Fruit fly (Drosophila melanogaster) whole organism, embryonic: ENCODE data around the gene Ask1.

Source experiments
- Atf6 ChIP-seq: fragments of 200-800 bp; sonication (Bioruptor generic); IDR thresholded peaks from 2 replicates; pipeline ENCODE4 v1.3.6; 2022; ENCODE audit warnings: missing biosample characterization, missing genetic modification characterization
- Bteb2 ChIP-seq: fragments of 200-800 bp; sonication (Bioruptor generic); optimal IDR thresholded peaks from 2 replicates; lab custom pipeline; 2016; ENCODE audit warnings: missing biosample characterization, missing genetic modification characterization
- CG10267 ChIP-seq: fragments of 200-800 bp; sonication (Bioruptor generic); optimal IDR thresholded peaks from 2 replicates; lab custom pipeline; 2018; ENCODE audit warnings: missing biosample characterization, mild to moderate bottlenecking, missing genetic modification characterization, moderate library complexity
- CG10321 ChIP-seq: fragments of 200-800 bp; sonication (Bioruptor generic); IDR thresholded peaks from 2 replicates; pipeline ENCODE4 v1.3.6; 2022; ENCODE audit warnings: missing biosample characterization, missing genetic modification characterization
- CG10462 ChIP-seq: fragments of 200-800 bp; sonication (Bioruptor generic); optimal IDR thresholded peaks from 2 replicates; lab custom pipeline; 2016; ENCODE audit warnings: missing biosample characterization, missing genetic modification characterization
- CG11504 ChIP-seq: fragments of 200-800 bp; sonication (Bioruptor generic); optimal IDR thresholded peaks from 3 replicates; lab custom pipeline; 2019; ENCODE audit warnings: missing biosample characterization, mild to moderate bottlenecking, missing genetic modification characterization, moderate library complexity
- CG1233 ChIP-seq: fragments of 200-800 bp; sonication (Bioruptor generic); optimal IDR thresholded peaks from 4 replicates; lab custom pipeline; 2018; ENCODE audit warnings: missing biosample characterization, mild to moderate bottlenecking, missing genetic modification characterization
- CG12391 ChIP-seq: fragments of 200-800 bp; sonication (Bioruptor generic); optimal IDR thresholded peaks from 3 replicates; lab custom pipeline; 2018; ENCODE audit warnings: missing biosample characterization, mild to moderate bottlenecking, missing genetic modification characterization, moderate library complexity
- CG13123 ChIP-seq: fragments of 200-800 bp; sonication (Bioruptor generic); optimal IDR thresholded peaks from 2 replicates; lab custom pipeline; 2016; ENCODE audit warnings: missing biosample characterization, missing genetic modification characterization
- CG13424 ChIP-seq: fragments of 200-800 bp; sonication (Bioruptor generic); optimal IDR thresholded peaks from 2 replicates; lab custom pipeline; 2019; ENCODE audit warnings: missing biosample characterization, mild to moderate bottlenecking, missing genetic modification characterization, moderate library complexity
- CG13775 ChIP-seq: fragments of 200-800 bp; sonication (Bioruptor generic); optimal IDR thresholded peaks from 3 replicates; lab custom pipeline; 2017; ENCODE audit warnings: missing biosample characterization, mild to moderate bottlenecking, missing genetic modification characterization
- CG15601 ChIP-seq: fragments of 200-800 bp; sonication (Bioruptor generic); optimal IDR thresholded peaks from 3 replicates; lab custom pipeline; 2019; ENCODE audit warnings: missing biosample characterization, mild to moderate bottlenecking, missing genetic modification characterization, moderate library complexity
- CG1603 ChIP-seq: fragments of 200-800 bp; sonication (Bioruptor generic); optimal IDR thresholded peaks from 2 replicates; lab custom pipeline; 2019; ENCODE audit warnings: missing biosample characterization, mild to moderate bottlenecking, missing genetic modification characterization, moderate library complexity
- CG17361 ChIP-seq: fragments of 200-800 bp; sonication (Bioruptor generic); IDR thresholded peaks from 3 replicates; pipeline ENCODE4 v1.3.6; 2022; ENCODE audit warnings: missing biosample characterization, missing genetic modification characterization
- CG18262 ChIP-seq: fragments of 200-800 bp; optimal IDR thresholded peaks from 3 replicates; lab custom pipeline; 2019; ENCODE audit warnings: missing biosample characterization, mild to moderate bottlenecking, missing genetic modification characterization, moderate library complexity
- CG2712 ChIP-seq: fragments of 200-800 bp; optimal IDR thresholded peaks from 3 replicates; lab custom pipeline; 2019; ENCODE audit warnings: missing biosample characterization, mild to moderate bottlenecking, missing genetic modification characterization, moderate library complexity
- CG4424 ChIP-seq: fragments of 200-800 bp; sonication (Bioruptor generic); optimal IDR thresholded peaks from 3 replicates; lab custom pipeline; 2016; ENCODE audit warnings: missing biosample characterization, missing genetic modification characterization
- CG6791 ChIP-seq: fragments of 200-800 bp; sonication (Bioruptor generic); IDR thresholded peaks from 3 replicates; pipeline ENCODE4 v1.3.6; 2022; ENCODE audit warnings: missing biosample characterization, missing genetic modification characterization; ENCODE audit not compliant: partially characterized antibody
- CG7928 ChIP-seq: fragments of 200-800 bp; sonication (Bioruptor generic); optimal IDR thresholded peaks from 2 replicates; lab custom pipeline; 2017; ENCODE audit warnings: missing biosample characterization, mild to moderate bottlenecking, missing genetic modification characterization
- CG8478 ChIP-seq: fragments of >200 bp; optimal IDR thresholded peaks from 2 replicates; lab custom pipeline; 2018
- CG8924 ChIP-seq: fragments of 200-800 bp; optimal IDR thresholded peaks from 3 replicates; lab custom pipeline; 2019; ENCODE audit warnings: missing biosample characterization, mild to moderate bottlenecking, missing genetic modification characterization, moderate library complexity
- CoRest ChIP-seq: fragments of 200-800 bp; sonication (Bioruptor generic); optimal IDR thresholded peaks from 3 replicates; lab custom pipeline; 2018; ENCODE audit warnings: missing biosample characterization, mild to moderate bottlenecking, missing genetic modification characterization, moderate library complexity
- Dip3 ChIP-seq: fragments of 200-800 bp; sonication (Bioruptor generic); optimal IDR thresholded peaks from 3 replicates; lab custom pipeline; 2016; ENCODE audit warnings: missing biosample characterization, missing genetic modification characterization
- E2f2 ChIP-seq: fragments of 200-800 bp; sonication (Bioruptor generic); IDR thresholded peaks from 2 replicates; pipeline ENCODE4 v1.3.6; 2022; ENCODE audit warnings: missing biosample characterization, missing genetic modification characterization
- Lhr ChIP-seq: fragments of 200-800 bp; sonication (Bioruptor generic); optimal IDR thresholded peaks from 3 replicates; lab custom pipeline; 2017; ENCODE audit warnings: mild to moderate bottlenecking, missing biosample characterization, missing genetic modification reagents, missing genetic modification characterization
- MBD-R2 ChIP-seq: fragments of 200-800 bp; sonication (Bioruptor generic); IDR thresholded peaks from 2 replicates; pipeline ENCODE4 v1.3.6; 2022; ENCODE audit warnings: missing biosample characterization, missing genetic modification characterization
- Max ChIP-seq: fragments of 200-800 bp; sonication (Bioruptor generic); optimal IDR thresholded peaks from 2 replicates; lab custom pipeline; 2016; ENCODE audit warnings: missing biosample characterization, mild to moderate bottlenecking, missing genetic modification characterization
- Myb ChIP-seq: fragments of 200-800 bp; sonication (Bioruptor generic); optimal IDR thresholded peaks from 2 replicates; lab custom pipeline; 2016; ENCODE audit warnings: missing biosample characterization, missing genetic modification characterization
- NC2β ChIP-seq: fragments of 200-800 bp; sonication (Bioruptor generic); optimal IDR thresholded peaks from 2 replicates; lab custom pipeline; 2016; ENCODE audit warnings: missing biosample characterization, missing genetic modification characterization
- Six4 ChIP-seq: fragments of 200-800 bp; sonication (Bioruptor generic); optimal IDR thresholded peaks from 2 replicates; lab custom pipeline; 2016; ENCODE audit warnings: missing biosample characterization, missing genetic modification characterization
- Stat92E ChIP-seq, 3 experiments: fragments of >200 bp in 2 of 3; fragments of 200-800 bp in 1 of 3; sonication (Bioruptor generic) in 1 of 3; optimal IDR thresholded peaks; 2 replicates each; lab custom pipeline; 2017 to 2019; ENCODE audit warnings: missing biosample characterization in 3 of 3, missing genetic modification characterization in 3 of 3, mild to moderate bottlenecking in 1 of 3, moderate library complexity in 1 of 3
- bab2 ChIP-seq: fragments of 200-800 bp; sonication (Bioruptor generic); optimal IDR thresholded peaks from 2 replicates; lab custom pipeline; 2016; ENCODE audit warnings: missing biosample characterization, missing genetic modification characterization
- croc ChIP-seq: fragments of 200-800 bp; sonication (Bioruptor generic); conservative IDR thresholded peaks from 3 replicates; pipeline ENCODE4 v1.3.6; 2022; ENCODE audit warnings: missing biosample characterization, missing genetic modification characterization
- exex ChIP-seq: fragments of 200-800 bp; sonication (Bioruptor generic); optimal IDR thresholded peaks from 4 replicates; lab custom pipeline; 2018; ENCODE audit warnings: missing biosample characterization, mild to moderate bottlenecking, missing genetic modification characterization, moderate library complexity
- gem ChIP-seq: fragments of 200-800 bp; sonication (Bioruptor generic); optimal IDR thresholded peaks from 2 replicates; lab custom pipeline; 2019; ENCODE audit warnings: missing biosample characterization, mild to moderate bottlenecking, missing genetic modification characterization, moderate library complexity
- grau ChIP-seq: fragments of 200-800 bp; optimal IDR thresholded peaks from 3 replicates; lab custom pipeline; 2019; ENCODE audit warnings: missing biosample characterization, mild to moderate bottlenecking, missing genetic modification characterization, moderate library complexity
- ind ChIP-seq: fragments of 200-800 bp; sonication (Bioruptor generic); optimal IDR thresholded peaks from 3 replicates; lab custom pipeline; 2016; ENCODE audit warnings: missing biosample characterization, missing genetic modification characterization
- knrl ChIP-seq: fragments of 200-800 bp; sonication (Bioruptor generic); IDR thresholded peaks from 3 replicates; pipeline ENCODE4 v1.3.6; 2022; ENCODE audit warnings: missing biosample characterization, missing genetic modification characterization; ENCODE audit not compliant: partially characterized antibody
- lilli ChIP-seq: fragments of 200-800 bp; sonication (Bioruptor generic); optimal IDR thresholded peaks from 3 replicates; lab custom pipeline; 2016; ENCODE audit warnings: missing biosample characterization, missing genetic modification characterization
- lola ChIP-seq, 3 experiments: fragments of >200 bp in 2 of 3; fragments of 200-800 bp in 1 of 3; sonication (Bioruptor generic) in 1 of 3; optimal IDR thresholded peaks; 2 replicates each; lab custom pipeline; 2017 to 2019; ENCODE audit warnings: missing biosample characterization in 3 of 3, missing genetic modification characterization in 3 of 3, mild to moderate bottlenecking in 1 of 3, moderate library complexity in 1 of 3
- nau ChIP-seq: fragments of 200-800 bp; sonication (Bioruptor generic); optimal IDR thresholded peaks from 3 replicates; lab custom pipeline; 2017; ENCODE audit warnings: missing biosample characterization, mild to moderate bottlenecking, missing genetic modification characterization, missing genetic modification reagents
- nom ChIP-seq: fragments of 200-800 bp; sonication (Bioruptor generic); optimal IDR thresholded peaks from 2 replicates; lab custom pipeline; 2017; ENCODE audit warnings: missing biosample characterization, missing genetic modification characterization, mild to moderate bottlenecking, moderate library complexity, missing genetic modification reagents
- scrt ChIP-seq: fragments of 200-800 bp; sonication (Bioruptor generic); optimal IDR thresholded peaks from 2 replicates; lab custom pipeline; 2018; ENCODE audit warnings: missing biosample characterization, mild to moderate bottlenecking, missing genetic modification characterization, moderate library complexity
- sens ChIP-seq: fragments of 200-800 bp; sonication (Bioruptor generic); peaks from one replicate; lab custom pipeline; 2016; ENCODE audit warnings: missing biosample characterization, missing genetic modification characterization
- slbo ChIP-seq: fragments of 200-800 bp; sonication (Bioruptor generic); IDR thresholded peaks from 2 replicates; pipeline ENCODE4 v1.3.6; 2022; ENCODE audit warnings: missing biosample characterization, missing genetic modification characterization
- sqz ChIP-seq: fragments of 200-800 bp; sonication (Bioruptor generic); optimal IDR thresholded peaks from 3 replicates; lab custom pipeline; 2018; ENCODE audit warnings: missing biosample characterization, mild to moderate bottlenecking, missing genetic modification characterization
- sug ChIP-seq: fragments of 200-800 bp; optimal IDR thresholded peaks from 2 replicates; lab custom pipeline; 2019; ENCODE audit warnings: missing biosample characterization, mild to moderate bottlenecking, missing genetic modification characterization, moderate library complexity
- unpg ChIP-seq: fragments of 200-800 bp; sonication (Bioruptor generic); optimal IDR thresholded peaks from 3 replicates; lab custom pipeline; 2018; ENCODE audit warnings: missing biosample characterization, mild to moderate bottlenecking, missing genetic modification characterization, moderate library complexity
- vvl ChIP-seq: fragments of 200-800 bp; sonication (Bioruptor generic); IDR thresholded peaks from 2 replicates; pipeline ENCODE4 v1.3.6; 2022; ENCODE audit warnings: missing biosample characterization, missing genetic modification characterization

Ask1 gene

DNA sequence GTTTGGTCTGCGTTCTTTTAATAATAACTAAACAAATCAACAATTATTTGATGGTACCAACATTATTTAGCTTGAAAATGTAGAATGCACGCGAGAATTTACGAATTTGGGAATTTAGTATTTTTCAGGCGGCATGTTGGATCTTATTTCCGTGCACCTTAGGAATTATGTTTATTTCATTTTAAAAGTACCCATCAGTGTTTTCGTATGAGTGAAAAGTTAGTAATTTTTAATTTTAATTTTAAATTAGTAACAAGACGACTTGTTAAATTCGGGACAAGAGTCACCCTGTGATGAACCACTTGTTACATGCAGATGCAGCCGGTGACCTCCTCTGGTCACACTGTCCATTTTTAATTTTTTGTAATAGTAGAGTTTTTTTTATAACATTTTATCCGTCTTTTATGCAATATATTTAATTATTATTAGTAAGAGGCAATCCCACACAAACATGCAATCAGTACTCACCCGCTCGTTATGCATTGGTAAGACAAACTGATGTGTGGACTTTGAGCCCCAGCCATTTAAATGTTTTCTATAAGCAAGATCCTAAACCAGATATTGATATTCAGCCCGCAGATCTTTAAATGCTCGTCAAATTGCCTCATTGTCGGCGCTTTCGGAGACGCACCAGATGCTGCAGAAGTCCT, 2.0 kb upstream of the Ask1 start, which contains the start of the genes CG17186 and Arc42 (continued):
- TF ChIP-seq slbo (GFP tag; lab: Robert Waterston, UW) (no peak), exex (tag; lab: Kevin White, UChicago) (peak; percentile 3), sqz (peak; percentile 73), Bteb2 (GFP tag; lab: Kevin White, UChicago) (peak; percentile 4), CoRest (tag; lab: Kevin White, UChicago) (peak; percentile 45), lilli (peak; percentile 36), grau (peak; percentile 19), Atf6 (no peak), CG8924 (tag; lab: Kevin White, UChicago) (peak; percentile 55), gem (tag; lab: Kevin White, UChicago) (peak; percentile 45), CG11504 (tag; lab: Kevin White, UChicago) (peak; percentile 30), CG18262 (tag; lab: Kevin White, UChicago) (peak; percentile 19), CG1233 (GFP tag; lab: Kevin White, UChicago) (peak; percentile 15), CG6791 (GFP tag; lab: Robert Waterston, UW) (0 out of 3 replicates have a peak, but pooled peaks have one; percentile 42), Myb (GFP tag; lab: Kevin White, UChicago) (peak; percentile 8), CG10267 (tag; lab: Kevin White, UChicago) (peak; percentile 30), CG2712 (peak; percentile 49), sug (tag; lab: Kevin White, UChicago) (peak; percentile 23), bab2 (GFP tag; lab: Kevin White, UChicago) (peak; percentile 15), CG13775 (GFP tag; lab: Kevin White, UChicago) (peak; percentile 19), Six4 (GFP tag; lab: Kevin White, UChicago) (peak; percentile 3), nom (peak; percentile 96), nau (GFP tag; lab: Kevin White, UChicago) (no peak), CG8478 (no peak), CG10462 (peak; percentile 1), MBD-R2 (GFP tag; lab: Robert Waterston, UW) (peak; percentile 72), CG17361 (peak; percentile 31; the same call in 1 of the 3 replicates), Stat92E (GFP tag; optimal IDR thresholded peaks at IDR 0.05; lab: Kevin White, UChicago) (peak in 1 of 3 experiments; percentile 24), CG1603 (tag; lab: Kevin White, UChicago) (peak; percentile 12), lola (GFP tag; optimal IDR thresholded peaks at IDR 0.05; lab: Kevin White, UChicago) (peak in 1 of 3 experiments; percentile 21), E2f2 (GFP tag; lab: Robert Waterston, UW) (peak; percentile 80; the same call in 1 of the 2 replicates), CG13123 (GFP tag; lab: Kevin White, UChicago) (peak; percentile 11), CG7928 (GFP tag; lab: Kevin White, UChicago) (peak; percentile 10), scrt (GFP tag; lab: Kevin White, UChicago) (peak; percentile 98), Dip3 (GFP tag; lab: Kevin White, UChicago) (peak; percentile 11), unpg (peak; percentile 6), knrl (peak; percentile 13; the same call in 1 of the 3 replicates), CG12391 (tag; lab: Kevin White, UChicago) (peak; percentile 47), CG15601 (tag; lab: Kevin White, UChicago) (peak; percentile 44), NC2β (GFP tag; lab: Kevin White, UChicago) (no peak), sens (GFP tag; lab: Kevin White, UChicago) (peak; percentile 82), croc (GFP tag; lab: Robert Waterston, UW) (no peak), Max (peak; percentile 53), CG13424 (tag; lab: Kevin White, UChicago) (peak; percentile 43), CG4424 (GFP tag; lab: Kevin White, UChicago) (peak; percentile 27), ind (GFP tag; lab: Kevin White, UChicago) (no peak), Lhr (GFP tag; lab: Kevin White, UChicago) (peak; percentile 41), vvl (no peak), CG10321 (GFP tag; lab: Robert Waterston, UW) (no peak)
